Worm (Caenorhabditis elegans): ENCODE measurements around the gene C34C6.3.

The C34C6.3 gene

ce11 chrII:8691344-8691960, at the start of gene C34C6.3:
TSS of gene C34C6.3 (plus strand) at chrII:8691910.
- peak in 1 of 2 experiments; percentile 34 for TF ChIP-seq unc-62 (GFP tag; optimal IDR thresholded peaks at IDR 0.05 in 1 of 2)
- TF ChIP-seq unc-62 (tag; optimal IDR thresholded peaks at IDR 0.05), result no peak
- no peak for TF ChIP-seq nhr-10 (tag; optimal IDR thresholded peaks at IDR 0.05)

ce11 chrII:8642376-8642775, 49.3 kb upstream of the C34C6.3 start:
- TF ChIP-seq dmd-9 (GFP tag; IDR thresholded peaks at IDR 0.05) (no peak), egl-27 (tag; optimal IDR thresholded peaks at IDR 0.05) (no peak), lin-1 (GFP tag; IDR thresholded peaks at IDR 0.05) (no peak), lin-15B (tag; optimal IDR thresholded peaks at IDR 0.05) (no peak), ceh-62 (tag; optimal IDR thresholded peaks at IDR 0.05) (no peak), lim-7 (GFP tag; IDR thresholded peaks at IDR 0.05) (no peak), mdl-1 (tag; optimal IDR thresholded peaks at IDR 0.05) (no peak), nhr-6 (tag; optimal IDR thresholded peaks at IDR 0.05) (no peak), lin-39 (tag; optimal IDR thresholded peaks at IDR 0.05) (no peak), mdt-29 (GFP tag; IDR thresholded peaks at IDR 0.05) (no peak), lsy-2 (tag; optimal IDR thresholded peaks at IDR 0.05) (no peak), nhr-42 (GFP tag; IDR thresholded peaks at IDR 0.05) (no peak), nhr-41 (GFP tag; IDR thresholded peaks at IDR 0.05) (no peak), dmd-6 (GFP tag; IDR thresholded peaks at IDR 0.05) (no peak), dmd-8 (GFP tag; IDR thresholded peaks at IDR 0.05) (no peak), D1046.2 (GFP tag; IDR thresholded peaks at IDR 0.05) (no peak), nhr-102 (tag; optimal IDR thresholded peaks at IDR 0.05) (no peak), rbr-2 (tag; optimal IDR thresholded peaks at IDR 0.05) (no peak), T26A8.4 (GFP tag; IDR thresholded peaks at IDR 0.05) (no peak)

ce11 chrII:8643627-8644356, 47.9 kb upstream of the C34C6.3 start:
- TF ChIP-seq aha-1 (tag) (peak; percentile 50), zag-1 (tag; optimal IDR thresholded peaks at IDR 0.05) (no peak), nhr-25 (tag; optimal IDR thresholded peaks at IDR 0.05; ENCODE audit: borderline replicate concordance, insufficient read depth) (no peak), nhr-111 (GFP tag; optimal IDR thresholded peaks at IDR 0.05) (no peak), lsy-2 (tag; optimal IDR thresholded peaks at IDR 0.05) (no peak)

ce11 chrII:8646437-8646836, 45.3 kb upstream of the C34C6.3 start:
- TF ChIP-seq set-16 (GFP tag; IDR thresholded peaks at IDR 0.05) (no peak), aha-1 (tag) (peak; percentile 94)

ce11 chrII:8648843-8649242, 42.9 kb upstream of the C34C6.3 start:
- TF ChIP-seq tra-1 (GFP tag; IDR thresholded peaks at IDR 0.05), result no peak
- no peak for TF ChIP-seq unc-130 (GFP tag; optimal IDR thresholded peaks at IDR 0.05)
- TF ChIP-seq saeg-2 (GFP tag; IDR thresholded peaks at IDR 0.05), result no peak
- no peak for TF ChIP-seq lin-38 (GFP tag; IDR thresholded peaks at IDR 0.05)
- TF ChIP-seq F37D6.2 (tag; optimal IDR thresholded peaks at IDR 0.05), result no peak
